Worm (Caenorhabditis elegans): ENCODE data around the gene srsx-17.

- TF ChIP-seq snpc-4 (GFP tag; optimal IDR thresholded peaks at IDR 0.05), result no peak
- TF ChIP-seq snpc-4 (tag; optimal IDR thresholded peaks at IDR 0.05), result no peak
- TF ChIP-seq hlh-26 (GFP tag; conservative IDR thresholded peaks at IDR 0.05), result no peak
- TF ChIP-seq Y53G8AR.9 (GFP tag; conservative IDR thresholded peaks at IDR 0.05), result no peak
- TF ChIP-seq F10E7.11 (tag; optimal IDR thresholded peaks at IDR 0.05), result no peak
- no peak for TF ChIP-seq F22D6.2 (tag; optimal IDR thresholded peaks at IDR 0.05)
- TF ChIP-seq hsf-1 (GFP tag; IDR thresholded peaks at IDR 0.05), result no peak
- no peak for TF ChIP-seq unc-62 (GFP tag; optimal IDR thresholded peaks at IDR 0.05)
- no peak for TF ChIP-seq ceh-40 (GFP tag; IDR thresholded peaks at IDR 0.05)
- no peak for TF ChIP-seq ztf-3 (GFP tag; optimal IDR thresholded peaks at IDR 0.05)
Observed at ce11 chrV:5880064-5880463, 47.4 kb upstream of the srsx-17 start, which contains the start of gene C02G6.3.

All from whole organism, young adult.